Fruit fly (Drosophila melanogaster) whole organism, embryonic: Measurements from ENCODE around the gene CG14196.

ENCODE experiments used
- ATbp ChIP-seq: fragments of 200-800 bp; sonication (Bioruptor generic); optimal IDR thresholded peaks from 2 replicates; lab custom pipeline; 2017; ENCODE audit warnings: missing biosample characterization, mild to moderate bottlenecking, missing genetic modification characterization, missing genetic modification reagents
- CG10959 ChIP-seq: fragments of 200-800 bp; sonication (Bioruptor generic); IDR thresholded peaks from 2 replicates; pipeline ENCODE4 v1.3.6; 2022; ENCODE audit warnings: missing biosample characterization, missing genetic modification characterization
- CG11247 ChIP-seq: fragments of 200-800 bp; sonication (Bioruptor generic); IDR thresholded peaks from 2 replicates; pipeline ENCODE4 v1.3.6; 2022; ENCODE audit warnings: missing biosample characterization, missing genetic modification characterization
- CG11398 ChIP-seq: fragments of 200-800 bp; sonication (Bioruptor generic); optimal IDR thresholded peaks from 2 replicates; lab custom pipeline; 2016; ENCODE audit warnings: missing biosample characterization, missing genetic modification characterization
- CG11504 ChIP-seq: fragments of 200-800 bp; sonication (Bioruptor generic); optimal IDR thresholded peaks from 3 replicates; lab custom pipeline; 2019; ENCODE audit warnings: missing biosample characterization, mild to moderate bottlenecking, missing genetic modification characterization, moderate library complexity
- CG11560 ChIP-seq: fragments of 200-800 bp; sonication (Bioruptor generic); IDR thresholded peaks from 3 replicates; pipeline ENCODE4 v1.3.6; 2022; ENCODE audit warnings: missing biosample characterization, missing genetic modification characterization
- CG12071 ChIP-seq: fragments of 200-800 bp; sonication (Bioruptor generic); optimal IDR thresholded peaks from 3 replicates; lab custom pipeline; 2018; ENCODE audit warnings: missing biosample characterization, mild to moderate bottlenecking, missing genetic modification characterization
- CG12744 ChIP-seq: fragments of 200-800 bp; sonication (Bioruptor generic); optimal IDR thresholded peaks from 2 replicates; lab custom pipeline; 2016; ENCODE audit warnings: missing biosample characterization, missing genetic modification characterization
- CG13424 ChIP-seq: fragments of 200-800 bp; sonication (Bioruptor generic); optimal IDR thresholded peaks from 2 replicates; lab custom pipeline; 2019; ENCODE audit warnings: missing biosample characterization, mild to moderate bottlenecking, missing genetic modification characterization, moderate library complexity
- CG13775 ChIP-seq: fragments of 200-800 bp; sonication (Bioruptor generic); optimal IDR thresholded peaks from 3 replicates; lab custom pipeline; 2017; ENCODE audit warnings: missing biosample characterization, mild to moderate bottlenecking, missing genetic modification characterization
- CG15601 ChIP-seq: fragments of 200-800 bp; sonication (Bioruptor generic); optimal IDR thresholded peaks from 3 replicates; lab custom pipeline; 2019; ENCODE audit warnings: missing biosample characterization, mild to moderate bottlenecking, missing genetic modification characterization, moderate library complexity
- CG17802 ChIP-seq: fragments of 200-800 bp; sonication (Bioruptor generic); optimal IDR thresholded peaks from 2 replicates; lab custom pipeline; 2018; ENCODE audit warnings: missing biosample characterization, mild to moderate bottlenecking, missing genetic modification characterization, moderate library complexity
- CG2116 ChIP-seq: fragments of 200-800 bp; sonication (Bioruptor generic); optimal IDR thresholded peaks from 3 replicates; lab custom pipeline; 2018; ENCODE audit warnings: missing biosample characterization, mild to moderate bottlenecking, missing genetic modification characterization
- CG2875 ChIP-seq: fragments of 200-800 bp; sonication (Bioruptor generic); optimal IDR thresholded peaks from 2 replicates; lab custom pipeline; 2017; ENCODE audit warnings: missing biosample characterization, mild to moderate bottlenecking, missing genetic modification characterization, missing genetic modification reagents
- CG31224 ChIP-seq: fragments of 200-800 bp; sonication (Bioruptor generic); IDR thresholded peaks from 2 replicates; pipeline ENCODE4 v1.3.6; 2022; ENCODE audit warnings: missing biosample characterization, missing genetic modification characterization
- CG31365 ChIP-seq: fragments of 200-800 bp; sonication (Bioruptor generic); optimal IDR thresholded peaks from 2 replicates; lab custom pipeline; 2018; ENCODE audit warnings: missing biosample characterization, mild to moderate bottlenecking, missing genetic modification characterization
- CG3163 ChIP-seq: fragments of 200-800 bp; sonication (Bioruptor generic); optimal IDR thresholded peaks from 3 replicates; lab custom pipeline; 2016; ENCODE audit warnings: missing biosample characterization, missing genetic modification characterization
- CG5245 ChIP-seq: fragments of 200-800 bp; sonication (Bioruptor generic); optimal IDR thresholded peaks from 3 replicates; lab custom pipeline; 2016; ENCODE audit warnings: missing biosample characterization, missing genetic modification characterization
- CG7357 ChIP-seq: fragments of 200-800 bp; sonication (Bioruptor generic); IDR thresholded peaks from 3 replicates; pipeline ENCODE4 v1.3.6; 2022; ENCODE audit warnings: missing biosample characterization, missing genetic modification characterization
- CG7928 ChIP-seq: fragments of 200-800 bp; sonication (Bioruptor generic); optimal IDR thresholded peaks from 2 replicates; lab custom pipeline; 2017; ENCODE audit warnings: missing biosample characterization, mild to moderate bottlenecking, missing genetic modification characterization
- CG7963 ChIP-seq: fragments of 200-800 bp; sonication (Bioruptor generic); IDR thresholded peaks from 3 replicates; pipeline ENCODE4 v1.3.6; 2022; ENCODE audit warnings: missing biosample characterization, missing genetic modification characterization; ENCODE audit not compliant: partially characterized antibody
- CG9817 ChIP-seq: fragments of 200-800 bp; sonication (Bioruptor generic); optimal IDR thresholded peaks from 2 replicates; lab custom pipeline; 2018; ENCODE audit warnings: missing biosample characterization, mild to moderate bottlenecking, missing genetic modification characterization, moderate library complexity
- CG9876 ChIP-seq: fragments of 200-800 bp; sonication (Bioruptor generic); optimal IDR thresholded peaks from 2 replicates; lab custom pipeline; 2016; ENCODE audit warnings: missing biosample characterization, missing genetic modification characterization
- D ChIP-seq, 2 experiments: fragments of 200-800 bp in 1 of 2; fragments of >200 bp in 1 of 2; sonication (Bioruptor generic) in 1 of 2; optimal IDR thresholded peaks; 2 replicates in 1 of 2; 3 replicates in 1 of 2; lab custom pipeline; 2017; ENCODE audit warnings: mild to moderate bottlenecking in 1 of 2, missing biosample characterization in 1 of 2, missing genetic modification characterization in 1 of 2, missing genetic modification reagents in 1 of 2
- Dfd ChIP-seq, 2 experiments: fragments of >200 bp; optimal IDR thresholded peaks; 2 replicates each; lab custom pipeline; 2017; ENCODE audit warnings: missing biosample characterization in 2 of 2, missing genetic modification characterization in 2 of 2
- Eip74EF ChIP-seq, 2 experiments: fragments of 200-800 bp in 1 of 2; fragments of >200 bp in 1 of 2; sonication (Bioruptor generic) in 1 of 2; optimal IDR thresholded peaks; 2 replicates each; lab custom pipeline; 2017 to 2019; ENCODE audit warnings: missing biosample characterization in 2 of 2, missing genetic modification characterization in 2 of 2, mild to moderate bottlenecking in 1 of 2, moderate library complexity in 1 of 2
- Ets65A ChIP-seq: fragments of 200-800 bp; sonication (Bioruptor generic); peaks from one replicate; lab custom pipeline; 2016; ENCODE audit warnings: missing biosample characterization, missing genetic modification characterization
- Oli ChIP-seq: fragments of 200-800 bp; sonication (Bioruptor generic); optimal IDR thresholded peaks from 2 replicates; lab custom pipeline; 2018; ENCODE audit warnings: missing biosample characterization, mild to moderate bottlenecking, missing genetic modification characterization, moderate library complexity
- Scr ChIP-seq: fragments of 200-800 bp; sonication (Bioruptor generic); IDR thresholded peaks from 2 replicates; pipeline ENCODE4 v1.3.6; 2022; ENCODE audit warnings: missing biosample characterization, missing genetic modification characterization; ENCODE audit not compliant: partially characterized antibody
- Sin3A ChIP-seq: fragments of >200 bp; optimal IDR thresholded peaks from 2 replicates; lab custom pipeline; 2018
- cad ChIP-seq: fragments of >200 bp; optimal IDR thresholded peaks from 2 replicates; lab custom pipeline; 2017; ENCODE audit warnings: missing biosample characterization, missing genetic modification characterization
- cg ChIP-seq: fragments of 200-800 bp; sonication (Bioruptor generic); optimal IDR thresholded peaks from 3 replicates; lab custom pipeline; 2019; ENCODE audit warnings: missing biosample characterization, mild to moderate bottlenecking, missing genetic modification characterization, moderate library complexity
- dmrt11E ChIP-seq: fragments of 200-800 bp; sonication (Bioruptor generic); optimal IDR thresholded peaks from 3 replicates; lab custom pipeline; 2018; ENCODE audit warnings: missing biosample characterization, mild to moderate bottlenecking, missing genetic modification characterization, moderate library complexity
- ewg ChIP-seq: fragments of 200-800 bp; sonication (Bioruptor generic); optimal IDR thresholded peaks from 3 replicates; lab custom pipeline; 2017; ENCODE audit warnings: mild to moderate bottlenecking, missing biosample characterization, missing genetic modification reagents, missing genetic modification characterization
- grau ChIP-seq: fragments of 200-800 bp; optimal IDR thresholded peaks from 3 replicates; lab custom pipeline; 2019; ENCODE audit warnings: missing biosample characterization, mild to moderate bottlenecking, missing genetic modification characterization, moderate library complexity
- gsb ChIP-seq: fragments of 200-800 bp; sonication (Bioruptor generic); IDR thresholded peaks from 2 replicates; pipeline ENCODE4 v1.3.6; 2022; ENCODE audit warnings: missing biosample characterization, missing genetic modification characterization
- gt ChIP-seq: fragments of 200-800 bp; sonication (Bioruptor generic); IDR thresholded peaks from 2 replicates; pipeline ENCODE4 v1.3.6; 2022; ENCODE audit warnings: missing biosample characterization, missing genetic modification characterization
- ind ChIP-seq: fragments of 200-800 bp; sonication (Bioruptor generic); optimal IDR thresholded peaks from 3 replicates; lab custom pipeline; 2016; ENCODE audit warnings: missing biosample characterization, missing genetic modification characterization
- insv ChIP-seq, 2 experiments: fragments of 200-800 bp; sonication (Bioruptor generic); optimal IDR thresholded peaks; 3 replicates each; lab custom pipeline; 2016 to 2018; ENCODE audit warnings: missing biosample characterization in 2 of 2, missing genetic modification characterization in 2 of 2
- jigr1 ChIP-seq: fragments of 200-800 bp; sonication (Bioruptor generic); IDR thresholded peaks from 3 replicates; pipeline ENCODE4 v1.3.6; 2022; ENCODE audit warnings: missing biosample characterization, missing genetic modification characterization
- klu ChIP-seq: fragments of 200-800 bp; sonication (Bioruptor generic); IDR thresholded peaks from 2 replicates; pipeline ENCODE4 v1.3.6; 2022; ENCODE audit warnings: missing biosample characterization, missing genetic modification characterization
- lmd ChIP-seq: fragments of 200-800 bp; sonication (Bioruptor generic); IDR thresholded peaks from 2 replicates; pipeline ENCODE4 v1.3.6; 2022; ENCODE audit warnings: missing biosample characterization, missing genetic modification characterization
- nmo ChIP-seq: fragments of 200-800 bp; sonication (Bioruptor generic); optimal IDR thresholded peaks from 2 replicates; lab custom pipeline; 2018; ENCODE audit warnings: missing biosample characterization, mild to moderate bottlenecking, missing genetic modification characterization, moderate library complexity
- oc ChIP-seq: fragments of 200-800 bp; sonication (Bioruptor generic); optimal IDR thresholded peaks from 2 replicates; lab custom pipeline; 2018; ENCODE audit warnings: missing biosample characterization, mild to moderate bottlenecking, missing genetic modification characterization, moderate library complexity
- pfk ChIP-seq: fragments of 200-800 bp; sonication (Bioruptor generic); optimal IDR thresholded peaks from 2 replicates; lab custom pipeline; 2018; ENCODE audit warnings: missing biosample characterization, mild to moderate bottlenecking, missing genetic modification characterization, moderate library complexity
- pzg ChIP-seq: fragments of 200-800 bp; sonication (Bioruptor generic); optimal IDR thresholded peaks from 3 replicates; lab custom pipeline; 2018; ENCODE audit warnings: missing biosample characterization, mild to moderate bottlenecking, missing genetic modification characterization, moderate library complexity
- sug ChIP-seq: fragments of 200-800 bp; optimal IDR thresholded peaks from 2 replicates; lab custom pipeline; 2019; ENCODE audit warnings: missing biosample characterization, mild to moderate bottlenecking, missing genetic modification characterization, moderate library complexity
- unpg ChIP-seq: fragments of 200-800 bp; sonication (Bioruptor generic); optimal IDR thresholded peaks from 3 replicates; lab custom pipeline; 2018; ENCODE audit warnings: missing biosample characterization, mild to moderate bottlenecking, missing genetic modification characterization, moderate library complexity
- zfh2 ChIP-seq: fragments of 200-800 bp; sonication (Bioruptor generic); optimal IDR thresholded peaks from 2 replicates; lab custom pipeline; 2016; ENCODE audit warnings: missing biosample characterization, missing genetic modification characterization

The CG14196 gene

DNA sequence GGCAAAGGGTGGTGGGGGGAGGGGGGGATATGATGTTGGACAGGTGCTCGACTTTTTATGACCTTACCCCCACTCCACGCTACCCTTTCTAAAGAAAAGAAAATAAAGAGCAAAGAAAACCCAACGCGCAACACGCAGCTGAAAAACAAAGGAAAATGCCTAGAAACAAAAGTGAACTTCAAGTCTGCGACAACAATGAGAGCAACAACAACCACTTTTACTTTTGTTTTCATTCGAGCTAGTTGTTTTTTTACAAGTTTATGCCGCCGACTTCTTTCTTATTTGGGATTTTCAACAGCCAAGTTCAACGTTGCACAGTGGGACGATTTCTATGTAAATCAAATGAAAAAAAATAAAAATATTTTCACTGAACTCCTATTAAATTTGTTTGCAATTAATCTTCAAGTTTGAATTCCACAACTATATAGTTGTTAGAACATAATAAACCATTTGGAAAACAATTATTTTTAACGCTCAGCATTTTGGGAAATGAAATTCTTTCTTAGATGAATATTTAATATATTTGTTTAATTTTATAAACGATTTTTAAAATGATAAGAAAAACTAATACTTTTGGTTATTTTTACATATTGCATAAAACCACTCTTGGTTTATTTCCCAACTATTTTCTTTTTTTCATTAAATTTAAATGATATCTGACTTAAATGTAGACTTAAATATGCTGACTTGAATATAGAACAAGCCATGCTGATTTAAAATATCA lies 16.9 kb downstream of the CG14196 start (continued):
- TF ChIP-seq cad (GFP tag; lab: Kevin White, UChicago) = no peak
- TF ChIP-seq CG11560 = no peak
- TF ChIP-seq dmrt11E (tag; lab: Kevin White, UChicago) = peak; percentile 52
- TF ChIP-seq lmd (GFP tag; lab: Robert Waterston, UW) = no peak
- no peak for TF ChIP-seq Scr
- peak; percentile 20 for TF ChIP-seq CG15601
- no peak for TF ChIP-seq Sin3A (lab: Kevin White, UChicago)
- TF ChIP-seq CG12744 (GFP tag; lab: Kevin White, UChicago) = no peak
- TF ChIP-seq ewg (GFP tag; lab: Kevin White, UChicago) = peak; percentile 14
- TF ChIP-seq zfh2 (GFP tag; lab: Kevin White, UChicago) = no peak
- TF ChIP-seq unpg (GFP tag; lab: Kevin White, UChicago) = peak; percentile 20
- TF ChIP-seq CG7963 (GFP tag; lab: Robert Waterston, UW) = no peak
- no peak for TF ChIP-seq CG31365
- no peak for TF ChIP-seq Dfd (GFP tag; optimal IDR thresholded peaks at IDR 0.05; lab: Kevin White, UChicago)
- peak; percentile 38 for TF ChIP-seq CG13424 (tag; lab: Kevin White, UChicago)
- TF ChIP-seq CG13775 (GFP tag; lab: Kevin White, UChicago) = peak; percentile 36
- TF ChIP-seq Eip74EF (GFP tag; optimal IDR thresholded peaks at IDR 0.05; lab: Kevin White, UChicago) = peak in 1 of 2 experiments; percentile 22
- TF ChIP-seq grau (tag; lab: Kevin White, UChicago) = peak; percentile 56
- TF ChIP-seq nmo (GFP tag; lab: Kevin White, UChicago) = peak; percentile 61
- TF ChIP-seq CG11247 = no peak
- peak; percentile 12 for TF ChIP-seq oc
- no peak for TF ChIP-seq Ets65A
- no peak for TF ChIP-seq gt (GFP tag; lab: Robert Waterston, UW)
- peak; percentile 8 for TF ChIP-seq ATbp (GFP tag; lab: Kevin White, UChicago)
- TF ChIP-seq CG11398 = no peak
- peak; percentile 7 for TF ChIP-seq CG2116 (GFP tag; lab: Kevin White, UChicago)
- no peak for TF ChIP-seq CG3163
- TF ChIP-seq CG7928 (GFP tag; lab: Kevin White, UChicago) = no peak
- no peak for TF ChIP-seq CG10959 (GFP tag; lab: Robert Waterston, UW)
- peak; percentile 56 for TF ChIP-seq Oli (tag; lab: Kevin White, UChicago)
- TF ChIP-seq ind = peak; percentile 18
- no peak for TF ChIP-seq pzg
- TF ChIP-seq jigr1 = no peak
- no peak for TF ChIP-seq CG9876 (GFP tag; lab: Kevin White, UChicago)
- TF ChIP-seq cg (GFP tag; lab: Kevin White, UChicago) = no peak
- TF ChIP-seq sug (tag; lab: Kevin White, UChicago) = no peak
- TF ChIP-seq CG5245 = no peak
- no peak for TF ChIP-seq CG31224 (GFP tag; lab: Robert Waterston, UW)
- TF ChIP-seq insv (GFP tag; optimal IDR thresholded peaks at IDR 0.05; lab: Kevin White, UChicago) = no peak
- no peak for TF ChIP-seq gsb (GFP tag; lab: Robert Waterston, UW)
- TF ChIP-seq CG17802 = no peak
- no peak for TF ChIP-seq pfk (GFP tag; lab: Kevin White, UChicago)
- TF ChIP-seq D (optimal IDR thresholded peaks at IDR 0.05; lab: Kevin White, UChicago) = no peak
- peak; percentile 53 for TF ChIP-seq D (GFP tag; optimal IDR thresholded peaks at IDR 0.05; lab: Kevin White, UChicago)
- TF ChIP-seq CG9817 (tag; lab: Kevin White, UChicago) = no peak
- TF ChIP-seq CG7357 (GFP tag; lab: Robert Waterston, UW) = no peak
- TF ChIP-seq klu (GFP tag; lab: Robert Waterston, UW) = no peak
- peak; percentile 76 for TF ChIP-seq CG11504 (tag; lab: Kevin White, UChicago)
- TF ChIP-seq CG2875 (GFP tag; lab: Kevin White, UChicago) = no peak
- no peak for TF ChIP-seq CG12071 (GFP tag; lab: Kevin White, UChicago)
